Worm (Caenorhabditis elegans) whole organism, L3 larva: ENCODE results near the gene nex-2.

Source experiments
- ZK546.5 ChIP-seq: sonication (generic microtip); optimal IDR thresholded peaks from 2 replicates; lab custom pipeline; 2017; ENCODE audit warnings: missing biosample characterization, missing genetic modification characterization
- ceh-82 ChIP-seq: fragments of 150-350 bp; optimal IDR thresholded peaks from 2 replicates; lab custom pipeline; 2014; ENCODE audit warnings: missing biosample characterization, missing genetic modification characterization
- ceh-9 ChIP-seq: sonication (generic microtip); optimal IDR thresholded peaks from 2 replicates; lab custom pipeline; 2018; ENCODE audit warnings: missing biosample characterization, missing genetic modification characterization
- egl-5 ChIP-seq: fragments of 150-350 bp; optimal IDR thresholded peaks from 2 replicates; lab custom pipeline; 2017; ENCODE audit warnings: missing biosample characterization, missing genetic modification reagents, missing genetic modification characterization, inconsistent platforms
- elt-1 ChIP-seq: fragments of 150-350 bp; optimal IDR thresholded peaks from 2 replicates; lab custom pipeline; 2014; ENCODE audit warnings: missing biosample characterization, missing genetic modification characterization
- lin-39 ChIP-seq: fragments of 150-350 bp; optimal IDR thresholded peaks from 2 replicates; lab custom pipeline; 2018; ENCODE audit warnings: missing biosample characterization, missing genetic modification reagents, missing genetic modification characterization
- nhr-11 ChIP-seq: fragments of 150-350 bp; optimal IDR thresholded peaks from 2 replicates; lab custom pipeline; 2014; ENCODE audit warnings: missing biosample characterization, missing genetic modification characterization
- nhr-76 ChIP-seq: fragments of 150-350 bp; sonication (generic microtip); optimal IDR thresholded peaks from 5 replicates; lab custom pipeline; 2014; ENCODE audit warnings: missing biosample characterization, missing genetic modification characterization
- pqm-1 ChIP-seq: fragments of 150-350 bp; optimal IDR thresholded peaks from 2 replicates; lab custom pipeline; 2017; ENCODE audit warnings: missing biosample characterization, missing genetic modification characterization, inconsistent platforms
- snpc-4 ChIP-seq: fragments of 150-350 bp; optimal IDR thresholded peaks from 2 replicates; lab custom pipeline; 2014; ENCODE audit warnings: missing biosample characterization, missing genetic modification characterization
- tbx-2 ChIP-seq: sonication (generic microtip); optimal IDR thresholded peaks from 2 replicates; lab custom pipeline; 2016; ENCODE audit warnings: mild to moderate bottlenecking, missing genetic modification characterization, missing compliant biosample characterization
- unc-62 ChIP-seq: fragments of 150-350 bp; sonication (generic microtip); optimal IDR thresholded peaks from 4 replicates; lab custom pipeline; 2014; ENCODE audit warnings: missing biosample characterization, missing genetic modification reagents, missing genetic modification characterization

- TF ChIP-seq lin-39 (no peak), nhr-76 (tag; lab: Kevin White, UChicago) (no peak), unc-62 (GFP tag; lab: Kevin White, UChicago) (no peak), elt-1 (tag; lab: Kevin White, UChicago) (no peak), egl-5 (tag; lab: Kevin White, UChicago) (no peak), snpc-4 (no peak), ceh-9 (tag; lab: Kevin White, UChicago) (no peak), ceh-82 (tag; lab: Kevin White, UChicago) (no peak), pqm-1 (no peak), tbx-2 (tag; lab: Kevin White, UChicago) (no peak), nhr-11 (tag; lab: Kevin White, UChicago) (no peak), ZK546.5 (tag; lab: Kevin White, UChicago) (no peak)
Measured at ce11 chrIII:10278826-10279225, 51.4 kb downstream of the nex-2 start, which contains the start of gene pad-2.
